Worm (Caenorhabditis elegans) whole organism, late embryonic: ENCODE measurements around the gene Y69E1A.1.
"Not testable (repeated sequence)": the region's sequence is repeated elsewhere in the genome, so short reads cannot be mapped to it uniquely, and the experiment has no call there.

Experiments
- Y22D7AL.16 ChIP-seq: sonication (generic microtip); optimal IDR thresholded peaks from 2 replicates; lab custom pipeline; 2016; ENCODE audit warnings: missing genetic modification characterization, missing compliant biosample characterization
- ama-1 ChIP-seq: fragments of 150-350 bp; optimal IDR thresholded peaks from 2 replicates; lab custom pipeline; 2014
- ceh-19 ChIP-seq: fragments of 200-800 bp; sonication (Bioruptor generic); optimal IDR thresholded peaks from 2 replicates; lab custom pipeline; 2018; ENCODE audit warnings: mild to moderate bottlenecking, missing genetic modification characterization, missing compliant biosample characterization
- ceh-48 ChIP-seq: sonication (generic microtip); optimal IDR thresholded peaks from 2 replicates; lab custom pipeline; 2016; ENCODE audit warnings: missing genetic modification characterization, inconsistent platforms, missing compliant biosample characterization
- dmd-4 ChIP-seq: sonication (generic microtip); optimal IDR thresholded peaks from 2 replicates; lab custom pipeline; 2016; ENCODE audit warnings: borderline replicate concordance, missing genetic modification characterization, missing compliant biosample characterization
- hlh-6 ChIP-seq: sonication (generic microtip); optimal IDR thresholded peaks from 2 replicates; lab custom pipeline; 2016; ENCODE audit warnings: missing genotype, missing genetic modification characterization, missing compliant biosample characterization
- lin-11 ChIP-seq: fragments of 200-800 bp; sonication (Bioruptor generic); optimal IDR thresholded peaks from 2 replicates; lab custom pipeline; 2018; ENCODE audit warnings: mild to moderate bottlenecking, missing genetic modification characterization, missing compliant biosample characterization
- nhr-11 ChIP-seq: fragments of 150-350 bp; optimal IDR thresholded peaks from 2 replicates; lab custom pipeline; 2014; ENCODE audit warnings: missing biosample characterization, missing genetic modification characterization
- nhr-232 ChIP-seq: sonication (generic microtip); optimal IDR thresholded peaks from 2 replicates; lab custom pipeline; 2016; ENCODE audit warnings: missing genetic modification characterization, missing compliant biosample characterization
- pha-4 ChIP-seq: fragments of 150-350 bp; optimal IDR thresholded peaks from 2 replicates; lab custom pipeline; 2018; ENCODE audit warnings: missing biosample characterization, missing genetic modification reagents, missing genetic modification characterization
- pqm-1 ChIP-seq: sonication (generic microtip); optimal IDR thresholded peaks from 2 replicates; lab custom pipeline; 2016; ENCODE audit warnings: missing genetic modification characterization, missing compliant biosample characterization
- pros-1 ChIP-seq: fragments of 150-350 bp; optimal IDR thresholded peaks from 2 replicates; lab custom pipeline; 2014; ENCODE audit warnings: missing biosample characterization, missing genetic modification reagents, missing genetic modification characterization
- unc-42 ChIP-seq: sonication (generic microtip); optimal IDR thresholded peaks from 2 replicates; lab custom pipeline; 2016; ENCODE audit warnings: missing genotype, missing genetic modification characterization, missing compliant biosample characterization

DNA sequence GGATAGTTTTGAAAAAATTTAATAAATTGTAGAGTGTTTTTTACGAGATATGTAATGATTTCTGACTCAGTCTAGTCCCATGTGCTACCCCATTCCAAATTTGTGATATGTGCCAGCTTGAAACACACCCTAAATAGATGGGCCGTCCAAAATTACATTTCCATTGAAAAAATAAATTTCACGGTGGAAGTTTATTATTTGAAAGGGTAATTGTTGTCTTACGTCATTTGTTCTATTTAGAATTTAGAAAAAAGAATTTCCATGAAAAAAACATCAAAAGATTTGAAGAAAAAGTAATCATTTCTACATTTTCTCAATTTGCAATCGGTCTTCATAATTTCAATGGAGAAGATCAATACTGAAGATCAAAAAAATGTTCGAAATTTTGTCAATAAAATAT is 6.3 kb upstream of the Y69E1A.1 start, which contains the start of gene Y69E1A.4:
- not testable (repeated sequence) for TF ChIP-seq lin-11 (tag; lab: Kevin White, UChicago); pros-1 (tag; lab: Kevin White, UChicago); ceh-48 (tag; lab: Kevin White, UChicago); nhr-232; ama-1 (lab: Kevin White, UChicago); unc-42 (tag; lab: Kevin White, UChicago); Y22D7AL.16 (tag; lab: Kevin White, UChicago); hlh-6 (tag; lab: Kevin White, UChicago); pha-4 (tag; lab: Kevin White, UChicago); nhr-11 (tag; lab: Kevin White, UChicago); ceh-19 (GFP tag; lab: Kevin White, UChicago); dmd-4 (tag; lab: Kevin White, UChicago); pqm-1 (tag; lab: Kevin White, UChicago)
